Worm (Caenorhabditis elegans): ENCODE data around the gene nhr-170.

nhr-170 gene

DNA sequence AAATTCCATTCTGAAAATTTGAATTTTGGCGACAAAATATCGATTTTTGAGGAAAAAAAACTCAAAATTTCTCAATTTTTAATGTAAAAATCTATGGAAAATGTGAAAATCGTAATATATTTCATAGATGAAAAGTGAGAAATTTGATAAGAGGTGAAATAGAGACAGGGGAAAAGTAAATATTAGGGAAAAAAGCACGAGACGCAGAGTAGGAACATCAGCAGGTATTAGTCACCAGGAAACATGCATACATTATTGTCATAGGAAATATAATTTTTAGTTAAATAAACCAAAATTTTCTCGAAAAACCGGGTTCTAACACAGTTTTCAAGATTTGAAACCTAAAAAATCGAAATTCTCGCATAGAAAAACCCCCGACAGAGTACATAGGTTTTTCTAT is at the start of gene nhr-170:
nhr-170 (minus strand) TSS at position 16 of the 400 bp plus-strand sequence.
- TF ChIP-seq med-1 (GFP tag; optimal IDR thresholded peaks at IDR 0.05; ENCODE audit: insufficient read depth), result no peak
- no peak for TF ChIP-seq tab-1 (GFP tag; IDR thresholded peaks at IDR 0.05)
- no peak for TF ChIP-seq ref-1 (GFP tag; conservative IDR thresholded peaks at IDR 0.05)
- TF ChIP-seq klf-2 (GFP tag; conservative IDR thresholded peaks at IDR 0.05), result no peak
- no peak for TF ChIP-seq cog-1 (tag; optimal IDR thresholded peaks at IDR 0.05)
- TF ChIP-seq ztf-23 (GFP tag; IDR thresholded peaks at IDR 0.05), result no peak
- TF ChIP-seq flt-1 (GFP tag; IDR thresholded peaks at IDR 0.05), result no peak
- TF ChIP-seq T22C8.4 (GFP tag; IDR thresholded peaks at IDR 0.05), result no peak
- TF ChIP-seq ztf-29 (GFP tag; IDR thresholded peaks at IDR 0.05), result no peak

- TF ChIP-seq flt-1 (GFP tag; IDR thresholded peaks at IDR 0.05) (no peak), med-1 (GFP tag; optimal IDR thresholded peaks at IDR 0.05; ENCODE audit: insufficient read depth) (no peak), cog-1 (tag; optimal IDR thresholded peaks at IDR 0.05) (no peak), ztf-23 (GFP tag; IDR thresholded peaks at IDR 0.05) (no peak), ref-1 (GFP tag; conservative IDR thresholded peaks at IDR 0.05) (no peak), ztf-29 (GFP tag; IDR thresholded peaks at IDR 0.05) (no peak)
Observed at ce11 chrV:18848578-18848977, 48.0 kb upstream of the nhr-170 start.

DNA sequence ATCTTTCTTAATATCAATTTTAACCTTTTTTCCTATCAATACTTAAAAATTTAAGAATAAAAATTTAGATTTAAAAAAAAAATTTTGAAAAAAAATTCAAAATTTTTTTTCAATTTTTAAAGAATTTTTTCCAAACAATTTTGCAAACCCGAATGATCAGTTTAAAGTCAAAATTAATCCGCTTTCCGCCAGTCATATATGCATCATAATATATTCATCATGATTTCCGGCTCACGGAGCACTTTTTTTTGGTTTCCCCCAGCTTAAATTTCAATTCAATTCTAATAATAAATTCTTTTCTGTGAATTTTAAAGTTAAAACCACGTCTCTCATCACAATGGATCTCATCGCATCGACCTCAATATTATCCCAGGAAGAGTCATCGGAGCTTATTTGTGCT is 45.9 kb upstream of the nhr-170 start, which contains the start of gene nhr-230:
nhr-230 (plus strand) TSS at position 301 of the 400 bp plus-strand sequence.
- TF ChIP-seq ztf-29 (GFP tag; IDR thresholded peaks at IDR 0.05) (no peak), ztf-23 (GFP tag; IDR thresholded peaks at IDR 0.05) (no peak), T22C8.4 (GFP tag; IDR thresholded peaks at IDR 0.05) (no peak), med-1 (GFP tag; optimal IDR thresholded peaks at IDR 0.05; ENCODE audit: insufficient read depth) (no peak), tab-1 (GFP tag; IDR thresholded peaks at IDR 0.05) (no peak), klf-2 (GFP tag; conservative IDR thresholded peaks at IDR 0.05) (no peak), flt-1 (GFP tag; IDR thresholded peaks at IDR 0.05) (no peak), ref-1 (GFP tag; conservative IDR thresholded peaks at IDR 0.05) (no peak), cog-1 (tag; optimal IDR thresholded peaks at IDR 0.05) (no peak)

DNA sequence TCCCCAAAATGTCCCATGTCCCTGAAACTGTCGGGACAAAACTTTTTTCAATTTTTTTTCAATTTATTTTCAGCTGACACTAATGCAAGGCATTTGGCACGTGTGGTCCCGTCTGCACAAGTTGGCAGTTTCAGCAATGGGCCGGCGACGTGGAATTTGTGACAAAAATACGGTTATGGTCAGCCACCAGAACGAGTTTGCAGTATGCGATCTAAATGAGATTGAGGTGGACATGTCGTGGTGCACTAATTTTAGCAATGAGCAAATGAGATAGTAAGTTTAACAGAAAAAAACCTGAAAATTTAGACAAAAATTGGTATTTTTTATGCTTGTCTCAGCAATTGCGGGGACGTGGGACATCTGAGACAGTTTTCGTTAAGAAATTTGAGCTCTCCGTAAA is 41.8 kb upstream of the nhr-170 start:
- no peak for TF ChIP-seq med-1 (GFP tag; optimal IDR thresholded peaks at IDR 0.05; ENCODE audit: insufficient read depth)
- no peak for TF ChIP-seq ztf-23 (GFP tag; IDR thresholded peaks at IDR 0.05)
- no peak for TF ChIP-seq ref-1 (GFP tag; conservative IDR thresholded peaks at IDR 0.05)
- TF ChIP-seq tab-1 (GFP tag; IDR thresholded peaks at IDR 0.05), result no peak
- TF ChIP-seq flt-1 (GFP tag; IDR thresholded peaks at IDR 0.05), result no peak
- TF ChIP-seq klf-2 (GFP tag; conservative IDR thresholded peaks at IDR 0.05), result no peak
- TF ChIP-seq cog-1 (tag; optimal IDR thresholded peaks at IDR 0.05), result no peak
- TF ChIP-seq T22C8.4 (GFP tag; IDR thresholded peaks at IDR 0.05), result no peak
- no peak for TF ChIP-seq ztf-29 (GFP tag; IDR thresholded peaks at IDR 0.05)

ce11 chrV:18838799-18839354 is 38.3 kb upstream of the nhr-170 start, which contains the start of gene nhr-65:
Gene nhr-65 (plus strand): TSS chrV:18839304.
- TF ChIP-seq tab-1 (GFP tag; IDR thresholded peaks at IDR 0.05) (no peak), ref-1 (GFP tag; conservative IDR thresholded peaks at IDR 0.05) (no peak), med-1 (GFP tag; optimal IDR thresholded peaks at IDR 0.05; ENCODE audit: insufficient read depth) (no peak), ztf-23 (GFP tag; IDR thresholded peaks at IDR 0.05) (no peak), cog-1 (tag; optimal IDR thresholded peaks at IDR 0.05) (no peak), T22C8.4 (GFP tag; IDR thresholded peaks at IDR 0.05) (no peak)

ce11 chrV:18837125-18837524 is 36.5 kb upstream of the nhr-170 start, which contains the start of gene cyp-33D3:
Gene cyp-33D3 (minus strand): TSS chrV:18837225.
- TF ChIP-seq med-1 (GFP tag; optimal IDR thresholded peaks at IDR 0.05; ENCODE audit: insufficient read depth) (no peak), T22C8.4 (GFP tag; IDR thresholded peaks at IDR 0.05) (peak; percentile 16; the same call in 1 of the 2 replicates)

ce11 chrV:18827374-18827773 is 26.7 kb upstream of the nhr-170 start:
- TF ChIP-seq cog-1 (tag; optimal IDR thresholded peaks at IDR 0.05) (no peak), flt-1 (GFP tag; IDR thresholded peaks at IDR 0.05) (no peak), klf-2 (GFP tag; conservative IDR thresholded peaks at IDR 0.05) (no peak), ref-1 (GFP tag; conservative IDR thresholded peaks at IDR 0.05) (no peak), med-1 (GFP tag; optimal IDR thresholded peaks at IDR 0.05; ENCODE audit: insufficient read depth) (no peak), T22C8.4 (GFP tag; IDR thresholded peaks at IDR 0.05) (no peak)

ce11 chrV:18826445-18826844 is 25.8 kb upstream of the nhr-170 start:
- TF ChIP-seq ztf-29 (GFP tag; IDR thresholded peaks at IDR 0.05), result no peak
- TF ChIP-seq med-1 (GFP tag; optimal IDR thresholded peaks at IDR 0.05; ENCODE audit: insufficient read depth), result no peak
- TF ChIP-seq ref-1 (GFP tag; conservative IDR thresholded peaks at IDR 0.05), result no peak
- no peak for TF ChIP-seq ztf-23 (GFP tag; IDR thresholded peaks at IDR 0.05)
- TF ChIP-seq cog-1 (tag; optimal IDR thresholded peaks at IDR 0.05), result no peak
- no peak for TF ChIP-seq klf-2 (GFP tag; conservative IDR thresholded peaks at IDR 0.05)
- TF ChIP-seq tab-1 (GFP tag; IDR thresholded peaks at IDR 0.05), result no peak
- no peak for TF ChIP-seq flt-1 (GFP tag; IDR thresholded peaks at IDR 0.05)
- no peak for TF ChIP-seq T22C8.4 (GFP tag; IDR thresholded peaks at IDR 0.05)

- TF ChIP-seq ref-1 (GFP tag; conservative IDR thresholded peaks at IDR 0.05), result no peak
- no peak for TF ChIP-seq ztf-23 (GFP tag; IDR thresholded peaks at IDR 0.05)
- no peak for TF ChIP-seq klf-2 (GFP tag; conservative IDR thresholded peaks at IDR 0.05)
- TF ChIP-seq flt-1 (GFP tag; IDR thresholded peaks at IDR 0.05), result no peak
- TF ChIP-seq med-1 (GFP tag; optimal IDR thresholded peaks at IDR 0.05; ENCODE audit: insufficient read depth), result no peak
Observed at ce11 chrV:18821569-18821968, 20.9 kb upstream of the nhr-170 start.

DNA sequence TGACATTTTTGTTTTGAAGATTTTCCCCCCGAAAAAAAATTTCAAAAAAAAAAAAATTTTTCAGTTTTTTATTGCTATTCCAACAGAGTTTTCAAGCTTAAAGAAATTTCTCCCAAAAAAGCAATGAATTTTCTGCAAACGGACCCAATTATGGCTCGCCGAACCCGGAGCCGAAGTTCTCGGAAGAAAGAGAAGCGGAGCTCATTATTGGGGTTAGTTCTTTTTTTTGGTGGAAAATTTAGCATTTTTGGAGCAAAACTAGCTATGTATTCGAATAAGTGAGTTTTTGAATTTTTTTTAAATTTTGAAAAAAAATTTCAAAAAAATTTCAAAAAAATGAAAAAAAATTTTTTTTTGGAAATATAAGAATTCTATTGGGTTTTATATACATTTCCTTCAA is 19.0 kb upstream of the nhr-170 start, which contains the start of gene ncs-5:
ncs-5 (plus strand) TSS at position 124 of the 400 bp plus-strand sequence.
- no peak for TF ChIP-seq klf-2 (GFP tag; conservative IDR thresholded peaks at IDR 0.05)
- no peak for TF ChIP-seq ztf-29 (GFP tag; IDR thresholded peaks at IDR 0.05)
- no peak for TF ChIP-seq ref-1 (GFP tag; conservative IDR thresholded peaks at IDR 0.05)
- no peak for TF ChIP-seq ztf-23 (GFP tag; IDR thresholded peaks at IDR 0.05)
- no peak for TF ChIP-seq tab-1 (GFP tag; IDR thresholded peaks at IDR 0.05)
- TF ChIP-seq cog-1 (tag; optimal IDR thresholded peaks at IDR 0.05), result no peak
- no peak for TF ChIP-seq med-1 (GFP tag; optimal IDR thresholded peaks at IDR 0.05; ENCODE audit: insufficient read depth)
- no peak for TF ChIP-seq T22C8.4 (GFP tag; IDR thresholded peaks at IDR 0.05)
- TF ChIP-seq flt-1 (GFP tag; IDR thresholded peaks at IDR 0.05), result no peak
